Fruit fly (Drosophila melanogaster): ENCODE measurements around the gene RpS12.

The RpS12 gene

dm6 chr3L:13027333-13027732 lies 4.2 kb downstream of the RpS12 start:
- TF ChIP-seq noc (tag; optimal IDR thresholded peaks at IDR 0.05): no peak

DNA sequence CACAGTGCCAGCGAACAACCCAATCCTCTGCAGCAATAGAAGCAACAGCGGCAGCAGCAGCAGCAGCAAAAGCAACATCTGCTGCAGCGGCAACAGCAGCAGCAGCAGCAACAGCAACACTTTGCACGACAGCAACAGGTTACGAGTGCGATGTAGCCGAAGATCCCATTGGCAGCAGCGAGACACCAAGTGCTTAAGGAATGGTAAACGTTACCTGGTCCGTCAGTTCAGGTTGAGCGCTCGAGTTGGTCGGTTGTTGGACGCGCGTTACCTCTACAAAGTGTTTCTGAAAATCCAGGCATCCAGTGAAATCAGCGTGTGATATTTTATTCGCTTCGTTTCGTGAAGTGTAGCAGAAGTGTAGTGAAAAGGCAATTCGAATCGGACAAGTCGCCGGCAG lies 5.6 kb downstream of the RpS12 start, which contains the start of gene CG17672:
CG17672 (plus strand) TSS at position 223 of the 400 bp plus-strand sequence.
- TF ChIP-seq noc (tag; optimal IDR thresholded peaks at IDR 0.05): no peak

- TF ChIP-seq noc (tag; optimal IDR thresholded peaks at IDR 0.05): peak; percentile 11
These were observed 7.0 kb downstream of the RpS12 start for dm6 chr3L:13030055-13030634.

DNA sequence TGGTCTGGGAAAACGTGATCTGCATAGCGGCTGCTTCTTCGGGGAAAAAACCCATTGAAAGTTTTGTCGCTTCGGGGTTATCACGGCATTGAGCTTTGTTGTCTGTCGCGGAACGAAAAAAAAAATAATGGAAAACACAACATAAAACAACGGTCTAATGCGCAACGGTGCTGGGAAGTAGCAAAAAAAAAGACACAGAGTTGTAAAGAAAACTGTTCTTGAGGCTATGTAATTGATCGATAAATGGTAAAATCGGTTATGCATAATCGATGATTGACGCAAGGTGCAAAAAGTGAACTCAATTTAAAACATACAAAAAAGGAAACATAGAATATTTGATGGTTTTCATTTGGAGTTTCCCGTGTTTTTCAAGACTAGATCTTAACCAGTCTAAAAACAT lies 8.2 kb downstream of the RpS12 start:
- no peak for TF ChIP-seq noc (tag; optimal IDR thresholded peaks at IDR 0.05)

dm6 chr3L:13032085-13032914 lies 9.1 kb downstream of the RpS12 start:
- TF ChIP-seq noc (tag; optimal IDR thresholded peaks at IDR 0.05): no peak

- TF ChIP-seq noc (tag; optimal IDR thresholded peaks at IDR 0.05): no peak
These were observed 9.7 kb downstream of the RpS12 start for dm6 chr3L:13032915-13033282.

- no peak for TF ChIP-seq noc (tag; optimal IDR thresholded peaks at IDR 0.05)
These were observed 10.2 kb downstream of the RpS12 start for dm6 chr3L:13033361-13033760.

DNA sequence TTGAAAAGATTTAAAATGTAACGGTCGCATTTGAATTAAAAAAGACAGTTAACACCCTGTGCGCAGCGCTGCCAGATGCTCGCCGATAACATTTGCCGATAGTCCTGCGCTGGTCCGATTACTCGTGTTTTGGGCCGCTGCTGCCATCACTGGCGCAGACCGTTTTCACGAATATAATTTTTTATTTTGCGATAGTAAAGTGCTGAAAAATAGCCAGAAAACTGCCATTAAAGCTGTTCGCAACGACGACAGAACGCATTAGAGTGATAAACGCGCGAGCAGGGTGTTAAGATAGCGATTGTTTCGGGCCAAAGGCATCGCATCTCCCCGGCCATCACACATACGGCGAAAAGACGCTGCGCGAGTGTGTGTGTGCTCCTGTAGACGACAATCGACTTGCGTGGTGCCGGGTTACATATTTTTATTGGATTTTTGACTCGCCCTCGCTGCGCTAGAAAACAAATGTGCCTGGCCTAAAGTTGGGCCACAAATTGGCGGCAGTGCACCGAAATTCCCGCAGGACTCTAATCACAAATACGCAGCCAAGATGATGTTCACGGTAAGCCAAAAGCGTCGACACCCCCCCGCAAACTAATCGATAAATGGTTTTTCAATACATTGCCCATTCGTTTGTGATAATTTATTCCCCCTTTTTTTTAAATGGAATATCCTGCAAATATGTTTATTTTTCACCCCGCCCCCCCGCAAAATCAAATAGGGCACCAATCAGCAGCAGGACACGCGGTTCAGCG lies 13.7 kb downstream of the RpS12 start, which contains the start of gene Srrm1:
Srrm1 (plus strand) TSS at position 116 of the 752 bp plus-strand sequence.
- no peak for TF ChIP-seq noc (tag; optimal IDR thresholded peaks at IDR 0.05)

- no peak for TF ChIP-seq noc (tag; optimal IDR thresholded peaks at IDR 0.05)
These were observed 17.7 kb downstream of the RpS12 start for dm6 chr3L:13040849-13041248.

- peak; percentile 82 for TF ChIP-seq noc (tag; optimal IDR thresholded peaks at IDR 0.05)
These were observed 18.3 kb downstream of the RpS12 start, which contains the start of gene RpS4 for dm6 chr3L:13041292-13042067. TSS of gene RpS4 (plus strand) at chr3L:13041756.

- peak; percentile 59 for TF ChIP-seq noc (tag; optimal IDR thresholded peaks at IDR 0.05)
These were observed 21.2 kb downstream of the RpS12 start, which contains the start of gene Syx13 for dm6 chr3L:13044335-13044814. TSS of gene Syx13 (plus strand) at chr3L:13044434.

dm6 chr3L:13046758-13047157 lies 23.6 kb downstream of the RpS12 start, which contains the start of gene CG11279:
TSS of gene CG11279 (plus strand) at chr3L:13046977.
- no peak for TF ChIP-seq noc (tag; optimal IDR thresholded peaks at IDR 0.05)

dm6 chr3L:13049671-13050070 lies 26.5 kb downstream of the RpS12 start:
- no peak for TF ChIP-seq noc (tag; optimal IDR thresholded peaks at IDR 0.05)

DNA sequence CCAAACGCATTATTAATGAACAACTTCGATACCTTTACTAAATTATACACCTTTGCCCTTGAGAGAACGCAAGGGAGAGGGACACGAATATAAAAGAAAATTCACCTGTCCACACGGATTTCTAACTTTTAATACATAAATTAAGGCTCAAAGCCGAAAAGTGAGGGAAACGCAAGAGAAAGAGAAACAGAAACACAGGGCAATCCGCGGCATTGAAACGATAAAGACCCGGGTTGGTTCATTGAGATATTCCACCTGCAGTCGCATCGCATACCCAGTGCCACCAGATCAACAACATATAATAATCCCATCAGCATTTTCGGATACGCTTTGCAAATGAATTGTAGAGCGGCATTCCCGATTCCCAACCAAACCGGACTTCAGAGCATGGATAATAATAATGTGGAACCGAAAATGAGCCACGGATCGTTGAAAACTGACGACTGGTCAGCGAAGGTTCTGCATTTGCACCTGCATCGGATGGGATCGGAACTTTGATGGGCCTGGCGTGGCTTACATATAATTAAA lies 27.6 kb downstream of the RpS12 start:
- TF ChIP-seq noc (tag; optimal IDR thresholded peaks at IDR 0.05): no peak

dm6 chr3L:13058429-13058828 lies 35.3 kb downstream of the RpS12 start:
- TF ChIP-seq noc (tag; optimal IDR thresholded peaks at IDR 0.05): no peak
